Worm (Caenorhabditis elegans) whole organism, L4 larva: ENCODE results near the gene Y43F4A.4.

ENCODE experiments used
- D1046.2 ChIP-seq: fragments of 200-800 bp; sonication (Bioruptor generic); IDR thresholded peaks from 2 replicates; pipeline ENCODE4 v1.3.6; 2022; ENCODE audit warnings: missing genetic modification characterization, missing compliant biosample characterization
- F26F4.8 ChIP-seq: fragments of 200-800 bp; sonication (Bioruptor generic); conservative IDR thresholded peaks from 2 replicates; pipeline ENCODE4 v1.3.6; 2022; ENCODE audit warnings: missing genetic modification characterization, missing compliant biosample characterization
- F49E8.2 ChIP-seq: sonication (generic microtip); optimal IDR thresholded peaks from 2 replicates; lab custom pipeline; 2016; ENCODE audit warnings: missing compliant biosample characterization, mild to moderate bottlenecking, missing genetic modification characterization, borderline replicate concordance
- R02D3.7 ChIP-seq: fragments of 150-350 bp; sonication (generic microtip); optimal IDR thresholded peaks from 3 replicates; lab custom pipeline; 2014; ENCODE audit warnings: missing biosample characterization, missing genetic modification characterization
- T26A8.4 ChIP-seq: fragments of 200-800 bp; sonication (Bioruptor generic); IDR thresholded peaks from 2 replicates; pipeline ENCODE4 v1.3.6; 2022; ENCODE audit warnings: missing genetic modification characterization, missing compliant biosample characterization
- Y5F2A.4 ChIP-seq: fragments of 200-800 bp; sonication (Bioruptor generic); optimal IDR thresholded peaks from 2 replicates; lab custom pipeline; 2018; ENCODE audit warnings: mild to moderate bottlenecking, missing genetic modification characterization, missing compliant biosample characterization
- aha-1 ChIP-seq: fragments of 150-350 bp; peaks from one replicate; lab custom pipeline; 2014; ENCODE audit warnings: missing biosample characterization, missing genetic modification characterization
- ceh-32 ChIP-seq: sonication (generic microtip); optimal IDR thresholded peaks from 2 replicates; lab custom pipeline; 2016; ENCODE audit warnings: mild to moderate bottlenecking, missing genetic modification characterization, missing compliant biosample characterization; ENCODE audit not compliant: poor library complexity
- ces-1 ChIP-seq: fragments of 150-350 bp; sonication (generic microtip); optimal IDR thresholded peaks from 4 replicates; lab custom pipeline; 2014; ENCODE audit warnings: missing biosample characterization, missing genetic modification reagents, missing genetic modification characterization
- daf-16 ChIP-seq, 3 experiments: sonication (generic microtip); optimal IDR thresholded peaks; 2 replicates each; lab custom pipeline; 2016 to 2017; ENCODE audit warnings: missing genetic modification characterization in 3 of 3, missing genetic modification reagents in 3 of 3, mild to moderate bottlenecking in 2 of 3, missing compliant biosample characterization in 2 of 3, missing biosample characterization in 1 of 3, moderate library complexity in 1 of 3
- daf-8 ChIP-seq: fragments of 200-800 bp; sonication (Bioruptor generic); IDR thresholded peaks from 2 replicates; pipeline ENCODE4 v1.3.6; 2022; ENCODE audit warnings: missing genetic modification characterization, missing compliant biosample characterization
- dmd-9 ChIP-seq: fragments of 200-800 bp; sonication (Bioruptor generic); IDR thresholded peaks from 2 replicates; pipeline ENCODE4 v1.3.6; 2022; ENCODE audit warnings: missing genetic modification reagents, missing genetic modification characterization, missing compliant biosample characterization
- dpl-1 ChIP-seq: fragments of 150-350 bp; optimal IDR thresholded peaks from 2 replicates; lab custom pipeline; 2014; ENCODE audit warnings: missing biosample characterization, missing genetic modification reagents, missing genetic modification characterization
- dve-1 ChIP-seq: sonication (generic microtip); optimal IDR thresholded peaks from 2 replicates; lab custom pipeline; 2017; ENCODE audit warnings: antibody characterized with exemption, mild to moderate bottlenecking, missing genetic modification characterization, missing compliant biosample characterization; ENCODE audit not compliant: insufficient read depth
- fkh-10 ChIP-seq: fragments of 150-350 bp; optimal IDR thresholded peaks from 2 replicates; lab custom pipeline; 2014; ENCODE audit warnings: missing biosample characterization, missing genetic modification reagents, missing genetic modification characterization
- gei-8 ChIP-seq: fragments of 200-800 bp; sonication (Bioruptor generic); optimal IDR thresholded peaks from 2 replicates; lab custom pipeline; 2018; ENCODE audit warnings: mild to moderate bottlenecking, missing genetic modification characterization, missing compliant biosample characterization
- hif-1 ChIP-seq, 2 experiments: sonication (generic microtip); optimal IDR thresholded peaks; 2 replicates each; lab custom pipeline; 2016 to 2017; ENCODE audit warnings: missing compliant biosample characterization in 2 of 2, missing genetic modification characterization in 2 of 2, missing genetic modification reagents in 2 of 2, missing genotype in 2 of 2, mild to moderate bottlenecking in 1 of 2
- hlh-11 ChIP-seq: fragments of 200-800 bp; sonication (Bioruptor generic); optimal IDR thresholded peaks from 2 replicates; lab custom pipeline; 2018; ENCODE audit warnings: mild to moderate bottlenecking, missing genetic modification characterization, missing compliant biosample characterization
- hlh-30 ChIP-seq: sonication (generic microtip); optimal IDR thresholded peaks from 2 replicates; lab custom pipeline; 2017; ENCODE audit warnings: antibody characterized with exemption, mild to moderate bottlenecking, missing genetic modification characterization, missing compliant biosample characterization; ENCODE audit not compliant: insufficient read depth
- hmg-1.1 ChIP-seq: fragments of 200-800 bp; sonication (Bioruptor generic); IDR thresholded peaks from 2 replicates; pipeline ENCODE4 v1.3.6; 2022; ENCODE audit warnings: missing genetic modification reagents, missing genetic modification characterization, missing compliant biosample characterization
- lin-38 ChIP-seq: fragments of 200-800 bp; sonication (Bioruptor generic); IDR thresholded peaks from 2 replicates; pipeline ENCODE4 v1.3.6; 2022; ENCODE audit warnings: missing genetic modification reagents, missing genetic modification characterization, missing compliant biosample characterization
- lsy-2 ChIP-seq, 2 experiments: fragments of 150-350 bp in 1 of 2; sonication (generic microtip) in 1 of 2; optimal IDR thresholded peaks; 2 replicates each; lab custom pipeline; 2014 to 2017; ENCODE audit warnings: missing biosample characterization in 2 of 2, missing genetic modification characterization in 2 of 2
- mdl-1 ChIP-seq, 2 experiments: fragments of 150-350 bp in 1 of 2; sonication (generic microtip) in 1 of 2; optimal IDR thresholded peaks; 2 replicates each; lab custom pipeline; 2014 to 2017; ENCODE audit warnings: missing biosample characterization in 2 of 2, missing genetic modification characterization in 2 of 2
- mes-2 ChIP-seq: sonication (generic microtip); optimal IDR thresholded peaks from 2 replicates; lab custom pipeline; 2016; ENCODE audit warnings: missing genotype, mild to moderate bottlenecking, missing genetic modification characterization, missing compliant biosample characterization; ENCODE audit not compliant: poor library complexity, severe bottlenecking
- mxl-3 ChIP-seq: fragments of 200-800 bp; sonication (Bioruptor generic); optimal IDR thresholded peaks from 2 replicates; lab custom pipeline; 2018; ENCODE audit warnings: mild to moderate bottlenecking, missing genetic modification characterization, missing compliant biosample characterization
- nhr-25 ChIP-seq: sonication (generic microtip); optimal IDR thresholded peaks from 2 replicates; lab custom pipeline; 2017; ENCODE audit warnings: missing genetic modification characterization, mild to moderate bottlenecking, missing compliant biosample characterization, antibody characterized with exemption, moderate library complexity, borderline replicate concordance; ENCODE audit not compliant: insufficient read depth
- nhr-28 ChIP-seq: fragments of 150-350 bp; optimal IDR thresholded peaks from 2 replicates; lab custom pipeline; 2014; ENCODE audit warnings: missing biosample characterization, missing genetic modification characterization
- nhr-42 ChIP-seq: fragments of 200-800 bp; sonication (Bioruptor generic); IDR thresholded peaks from 2 replicates; pipeline ENCODE4 v1.3.6; 2022; ENCODE audit warnings: missing genetic modification characterization, missing compliant biosample characterization
- nhr-48 ChIP-seq: sonication (generic microtip); optimal IDR thresholded peaks from 2 replicates; lab custom pipeline; 2016; ENCODE audit warnings: mild to moderate bottlenecking, missing genetic modification characterization, missing compliant biosample characterization
- nhr-6 ChIP-seq: fragments of 150-350 bp; optimal IDR thresholded peaks from 2 replicates; lab custom pipeline; 2014; ENCODE audit warnings: missing biosample characterization, missing genetic modification characterization
- pha-4 ChIP-seq, 2 experiments: fragments of 150-350 bp in 1 of 2; fragments of 200-800 bp in 1 of 2; sonication (Bioruptor generic) in 1 of 2; IDR thresholded peaks in 1 of 2; optimal IDR thresholded peaks in 1 of 2; 2 replicates each; pipeline versions ENCODE4 v1.3.6 to Lab custom; 2014 to 2022; ENCODE audit warnings: missing genetic modification characterization in 2 of 2, missing genetic modification reagents in 2 of 2, missing biosample characterization in 1 of 2, missing compliant biosample characterization in 1 of 2
- rbr-2 ChIP-seq: sonication (generic microtip); optimal IDR thresholded peaks from 2 replicates; lab custom pipeline; 2016; ENCODE audit warnings: missing genotype, missing genetic modification characterization, missing compliant biosample characterization
- set-16 ChIP-seq: fragments of 200-800 bp; sonication (Bioruptor generic); IDR thresholded peaks from 2 replicates; pipeline ENCODE4 v1.3.6; 2022; ENCODE audit warnings: missing genetic modification reagents, missing genetic modification characterization, missing compliant biosample characterization
- tag-97 ChIP-seq: fragments of 200-800 bp; sonication (Bioruptor generic); IDR thresholded peaks from 2 replicates; pipeline ENCODE4 v1.3.6; 2022; ENCODE audit warnings: missing genetic modification characterization, missing compliant biosample characterization
- tra-1 ChIP-seq: fragments of 200-800 bp; sonication (Bioruptor generic); IDR thresholded peaks from 2 replicates; pipeline ENCODE4 v1.3.6; 2022; ENCODE audit warnings: missing genetic modification reagents, missing genetic modification characterization, missing compliant biosample characterization
- unc-62 ChIP-seq, 3 experiments: fragments of 150-350 bp in 1 of 3; sonication (generic microtip); optimal IDR thresholded peaks in 2 of 3; peaks in 1 of 3; 1 replicate in 1 of 3; 2 replicates in 2 of 3; lab custom pipeline; 2014 to 2017; ENCODE audit warnings: missing biosample characterization in 3 of 3, missing genetic modification characterization in 3 of 3, missing genetic modification reagents in 3 of 3, missing genotype in 1 of 3
- zag-1 ChIP-seq: fragments of 150-350 bp; optimal IDR thresholded peaks from 2 replicates; lab custom pipeline; 2014; ENCODE audit warnings: missing biosample characterization, missing genetic modification characterization
- ztf-7 ChIP-seq: fragments of 150-350 bp; optimal IDR thresholded peaks from 2 replicates; lab custom pipeline; 2014; ENCODE audit warnings: missing biosample characterization, missing genetic modification characterization

Gene Y43F4A.4

ce11 chrIII:13258163-13258562 is 12.8 kb downstream of the Y43F4A.4 start (continued):
- TF ChIP-seq tra-1 (GFP tag; lab: Robert Waterston, UW) (no peak), nhr-42 (GFP tag; lab: Robert Waterston, UW) (no peak), ceh-32 (tag; lab: Kevin White, UChicago) (no peak), aha-1 (no peak), hlh-11 (no peak), set-16 (GFP tag; lab: Robert Waterston, UW) (no peak), dpl-1 (peak; percentile 18), daf-8 (GFP tag; lab: Robert Waterston, UW) (no peak), F49E8.2 (tag; lab: Kevin White, UChicago) (no peak), hlh-30 (tag; lab: Kevin White, UChicago) (peak; percentile 20), dmd-9 (GFP tag; lab: Robert Waterston, UW) (no peak), tag-97 (GFP tag; lab: Robert Waterston, UW) (no peak), R02D3.7 (no peak), T26A8.4 (GFP tag; lab: Robert Waterston, UW) (no peak)
- TF ChIP-seq, all 104 proteins: peak for 7

ce11 chrIII:13258752-13259151 is 13.4 kb downstream of the Y43F4A.4 start:
- TF ChIP-seq dve-1 (tag; lab: Kevin White, UChicago), result peak; percentile 32
- peak; percentile 62 for TF ChIP-seq hlh-11
- TF ChIP-seq Y5F2A.4 (GFP tag; lab: Kevin White, UChicago), result no peak
- peak; percentile 32; the same call in 1 of the 2 replicates for TF ChIP-seq hmg-1.1 (GFP tag; lab: Robert Waterston, UW)
- no peak for TF ChIP-seq ztf-7 (tag; lab: Kevin White, UChicago)
- peak; percentile 54 for TF ChIP-seq mxl-3 (GFP tag; lab: Kevin White, UChicago)
- no peak for TF ChIP-seq ces-1 (GFP tag; lab: Kevin White, UChicago)
- peak; percentile 39 for TF ChIP-seq nhr-25 (tag; lab: Kevin White, UChicago)
- TF ChIP-seq unc-62 (GFP tag; optimal IDR thresholded peaks at IDR 0.05 in 1 of 2; lab: Kevin White, UChicago), result peak in 1 of 2 experiments; percentile 82
- TF ChIP-seq unc-62 (tag; optimal IDR thresholded peaks at IDR 0.05; lab: Kevin White, UChicago), result no peak
- no peak for TF ChIP-seq zag-1
- TF ChIP-seq nhr-6, result peak; percentile 13
- TF ChIP-seq dpl-1, result peak; percentile 20
- TF ChIP-seq nhr-28 (tag; lab: Kevin White, UChicago), result peak; percentile 68
- TF ChIP-seq mdl-1 (tag; optimal IDR thresholded peaks at IDR 0.05; lab: Kevin White, UChicago), result no peak
- no peak for TF ChIP-seq pha-4 (GFP tag; IDR thresholded peaks at IDR 0.05; lab: Robert Waterston, UW)
- peak; percentile 26 for TF ChIP-seq pha-4 (tag; optimal IDR thresholded peaks at IDR 0.05; lab: Kevin White, UChicago)
- no peak for TF ChIP-seq D1046.2 (GFP tag; lab: Robert Waterston, UW)
- peak; percentile 6 for TF ChIP-seq rbr-2 (tag; lab: Kevin White, UChicago)
- TF ChIP-seq daf-16 (GFP tag; optimal IDR thresholded peaks at IDR 0.05; lab: Kevin White, UChicago), result peak in 1 of 2 experiments; percentile 14
- peak; percentile 27 for TF ChIP-seq daf-16 (tag; optimal IDR thresholded peaks at IDR 0.05; lab: Kevin White, UChicago)
- TF ChIP-seq lsy-2 (tag; optimal IDR thresholded peaks at IDR 0.05; lab: Kevin White, UChicago), result peak in 1 of 2 experiments; percentile 32
- TF ChIP-seq hlh-30 (tag; lab: Kevin White, UChicago), result peak; percentile 78
- TF ChIP-seq gei-8 (GFP tag; lab: Kevin White, UChicago), result no peak
- peak; percentile 35 for TF ChIP-seq mes-2 (tag; lab: Kevin White, UChicago)

- TF ChIP-seq lin-38, result 0 out of 2 replicates have a peak, but pooled peaks have one; percentile 20
- TF ChIP-seq nhr-48 (tag; lab: Kevin White, UChicago), result no peak
- TF ChIP-seq fkh-10 (GFP tag; lab: Kevin White, UChicago), result no peak
- no peak for TF ChIP-seq hif-1 (tag; optimal IDR thresholded peaks at IDR 0.05; lab: Kevin White, UChicago)
- TF ChIP-seq F26F4.8, result no peak
- peak in 1 of 2 experiments; percentile 2 for TF ChIP-seq daf-16 (GFP tag; optimal IDR thresholded peaks at IDR 0.05; lab: Kevin White, UChicago)
- peak; percentile 40 for TF ChIP-seq daf-16 (tag; optimal IDR thresholded peaks at IDR 0.05; lab: Kevin White, UChicago)
Observed at ce11 chrIII:13260344-13260743, 15.0 kb downstream of the Y43F4A.4 start.
